Fruit fly (Drosophila melanogaster): ENCODE results near the gene eRF1.

Gene eRF1

dm6 chr3L:20384086-20384810 is 36.1 kb downstream of the eRF1 start, which contains the start of the genes CG5498 and fbl (continued):
- no peak for TF ChIP-seq lov (optimal IDR thresholded peaks at IDR 0.05)
- TF ChIP-seq lov (GFP tag; IDR thresholded peaks at IDR 0.05): no peak
- peak; percentile 52; the same call in 1 of the 2 replicates for TF ChIP-seq CG32532 (GFP tag; IDR thresholded peaks at IDR 0.05)
- TF ChIP-seq CG13624 (GFP tag; optimal IDR thresholded peaks at IDR 0.05): peak; percentile 62
- TF ChIP-seq CG31365 (tag; optimal IDR thresholded peaks at IDR 0.05): peak; percentile 21
- TF ChIP-seq knrl (GFP tag; IDR thresholded peaks at IDR 0.05; ENCODE audit: partially characterized antibody): no peak
- no peak for TF ChIP-seq CG4282 (GFP tag; optimal IDR thresholded peaks at IDR 0.05)
- peak; percentile 55 for TF ChIP-seq onecut (GFP tag; IDR thresholded peaks at IDR 0.05)
- peak; percentile 66 for TF ChIP-seq CG31441 (GFP tag; IDR thresholded peaks at IDR 0.05)
- peak; percentile 91 for TF ChIP-seq Myb (GFP tag; optimal IDR thresholded peaks at IDR 0.05)
- peak; percentile 84 for TF ChIP-seq CG30403 (GFP tag; optimal IDR thresholded peaks at IDR 0.05)
- TF ChIP-seq CG1024 (GFP tag; IDR thresholded peaks at IDR 0.05): 0 out of 2 replicates have a peak, but pooled peaks have one; percentile 9
- TF ChIP-seq br (optimal IDR thresholded peaks at IDR 0.05): no peak
- TF ChIP-seq CG3847 (GFP tag; IDR thresholded peaks at IDR 0.05): peak; percentile 56
- TF ChIP-seq CG11695 (GFP tag; IDR thresholded peaks at IDR 0.05): peak; percentile 65; the same call in 2 of the 3 replicates
- TF ChIP-seq fu2 (GFP tag; optimal IDR thresholded peaks at IDR 0.05): no peak
- peak; percentile 17 for TF ChIP-seq CG1233 (GFP tag; optimal IDR thresholded peaks at IDR 0.05)
- TF ChIP-seq gce (GFP tag; IDR thresholded peaks at IDR 0.05): no peak
- TF ChIP-seq wek (GFP tag; optimal IDR thresholded peaks at IDR 0.05): no peak
- TF ChIP-seq CG18764 (GFP tag; optimal IDR thresholded peaks at IDR 0.05): peak; percentile 39
- no peak for TF ChIP-seq Elba2 (GFP tag; optimal IDR thresholded peaks at IDR 0.05)
- TF ChIP-seq yki (optimal IDR thresholded peaks at IDR 0.05): no peak
- no peak for TF ChIP-seq dan (GFP tag; IDR thresholded peaks at IDR 0.05)
- TF ChIP-seq CG9215 (GFP tag; IDR thresholded peaks at IDR 0.05): no peak
- TF ChIP-seq repo (GFP tag; optimal IDR thresholded peaks at IDR 0.05): no peak
- TF ChIP-seq CG4404 (GFP tag; IDR thresholded peaks at IDR 0.05): no peak
- peak; percentile 33 for TF ChIP-seq cwo (GFP tag; optimal IDR thresholded peaks at IDR 0.05)
- peak; percentile 65 for TF ChIP-seq unpg (GFP tag; optimal IDR thresholded peaks at IDR 0.05)
- peak; percentile 38; the same call in 1 of the 2 replicates for TF ChIP-seq esg (GFP tag; conservative IDR thresholded peaks at IDR 0.05)
- TF ChIP-seq CG12942 (GFP tag; optimal IDR thresholded peaks at IDR 0.05): peak; percentile 38
- TF ChIP-seq fd96Cb (tag; optimal IDR thresholded peaks at IDR 0.05): peak; percentile 39
- peak; percentile 74 for TF ChIP-seq CG8924 (tag; optimal IDR thresholded peaks at IDR 0.05)
- no peak for TF ChIP-seq CG11696 (GFP tag; IDR thresholded peaks at IDR 0.05)
- no peak for TF ChIP-seq sr (GFP tag; IDR thresholded peaks at IDR 0.05)
- peak; percentile 8 for TF ChIP-seq CG4617 (GFP tag; optimal IDR thresholded peaks at IDR 0.05; ENCODE audit: borderline replicate concordance)
- no peak for TF ChIP-seq inv (GFP tag; IDR thresholded peaks at IDR 0.05; ENCODE audit: partially characterized antibody)
- TF ChIP-seq CG14014 (GFP tag; IDR thresholded peaks at IDR 0.05): 0 out of 2 replicates have a peak, but pooled peaks have one; percentile 40
- TF ChIP-seq Sox102F (GFP tag; optimal IDR thresholded peaks at IDR 0.05): peak; percentile 64
- peak; percentile 74 for TF ChIP-seq phol (tag; optimal IDR thresholded peaks at IDR 0.05)
- 0 out of 2 replicates have a peak, but pooled peaks have one; percentile 29 for TF ChIP-seq stc (GFP tag; IDR thresholded peaks at IDR 0.05)
- no peak for TF ChIP-seq ab (GFP tag; optimal IDR thresholded peaks at IDR 0.05)
- peak; percentile 14 for TF ChIP-seq Ets97D (GFP tag; optimal IDR thresholded peaks at IDR 0.05)
- TF ChIP-seq HLH3B (GFP tag; IDR thresholded peaks at IDR 0.05): no peak
- 0 out of 2 replicates have a peak, but pooled peaks have one; percentile 31 for TF ChIP-seq sna (GFP tag; IDR thresholded peaks at IDR 0.05; ENCODE audit: partially characterized antibody)
- TF ChIP-seq tio (GFP tag; optimal IDR thresholded peaks at IDR 0.05): peak; percentile 53
- TF ChIP-seq salm (tag; optimal IDR thresholded peaks at IDR 0.05): peak; percentile 51
- peak; percentile 54; the same call in 1 of the 2 replicates for TF ChIP-seq Xrp1 (GFP tag; IDR thresholded peaks at IDR 0.05)
- no peak for TF ChIP-seq CG6175 (GFP tag; IDR thresholded peaks at IDR 0.05)
- no peak for TF ChIP-seq sisA (GFP tag; IDR thresholded peaks at IDR 0.05)
- TF ChIP-seq Hr3 (GFP tag; optimal IDR thresholded peaks at IDR 0.05): peak; percentile 64
- peak; percentile 80 for TF ChIP-seq CG12391 (tag; optimal IDR thresholded peaks at IDR 0.05)

Data from whole organism, embryonic.